Fruit fly (Drosophila melanogaster) whole organism, embryonic: Measurements from ENCODE around the gene CG7879.

Experiments used
- Blimp-1 ChIP-seq: fragments of 200-800 bp; sonication (Bioruptor generic); optimal IDR thresholded peaks from 3 replicates; lab custom pipeline; 2018; ENCODE audit warnings: missing biosample characterization, missing genetic modification characterization, mild to moderate bottlenecking, moderate library complexity, missing genetic modification reagents
- CG10321 ChIP-seq: fragments of 200-800 bp; sonication (Bioruptor generic); IDR thresholded peaks from 2 replicates; pipeline ENCODE4 v1.3.6; 2022; ENCODE audit warnings: missing biosample characterization, missing genetic modification characterization
- CG10959 ChIP-seq: fragments of 200-800 bp; sonication (Bioruptor generic); IDR thresholded peaks from 2 replicates; pipeline ENCODE4 v1.3.6; 2022; ENCODE audit warnings: missing biosample characterization, missing genetic modification characterization
- CG12391 ChIP-seq: fragments of 200-800 bp; sonication (Bioruptor generic); optimal IDR thresholded peaks from 3 replicates; lab custom pipeline; 2018; ENCODE audit warnings: missing biosample characterization, mild to moderate bottlenecking, missing genetic modification characterization, moderate library complexity
- CG14014 ChIP-seq: fragments of 200-800 bp; sonication (Bioruptor generic); IDR thresholded peaks from 2 replicates; pipeline ENCODE4 v1.3.6; 2022; ENCODE audit warnings: missing biosample characterization, missing genetic modification characterization
- CG15269 ChIP-seq: fragments of 200-800 bp; sonication (Bioruptor generic); optimal IDR thresholded peaks from 2 replicates; lab custom pipeline; 2018; ENCODE audit warnings: missing biosample characterization, mild to moderate bottlenecking, missing genetic modification characterization, moderate library complexity
- CG1603 ChIP-seq: fragments of 200-800 bp; sonication (Bioruptor generic); optimal IDR thresholded peaks from 2 replicates; lab custom pipeline; 2019; ENCODE audit warnings: missing biosample characterization, mild to moderate bottlenecking, missing genetic modification characterization, moderate library complexity
- CG17186 ChIP-seq: fragments of 200-800 bp; sonication (Bioruptor generic); optimal IDR thresholded peaks from 3 replicates; lab custom pipeline; 2017; ENCODE audit warnings: missing biosample characterization, missing genetic modification reagents, missing genetic modification characterization
- CG17361 ChIP-seq: fragments of 200-800 bp; sonication (Bioruptor generic); IDR thresholded peaks from 3 replicates; pipeline ENCODE4 v1.3.6; 2022; ENCODE audit warnings: missing biosample characterization, missing genetic modification characterization
- CG17568 ChIP-seq: fragments of 200-800 bp; sonication (Bioruptor generic); optimal IDR thresholded peaks from 2 replicates; lab custom pipeline; 2018; ENCODE audit warnings: missing biosample characterization, mild to moderate bottlenecking, missing genetic modification characterization, moderate library complexity
- CG18262 ChIP-seq: fragments of 200-800 bp; optimal IDR thresholded peaks from 3 replicates; lab custom pipeline; 2019; ENCODE audit warnings: missing biosample characterization, mild to moderate bottlenecking, missing genetic modification characterization, moderate library complexity
- CG30403 ChIP-seq: fragments of 200-800 bp; sonication (Bioruptor generic); optimal IDR thresholded peaks from 3 replicates; lab custom pipeline; 2016; ENCODE audit warnings: missing biosample characterization, missing genetic modification characterization
- CG3281 ChIP-seq: fragments of 200-800 bp; sonication (Bioruptor generic); optimal IDR thresholded peaks from 3 replicates; lab custom pipeline; 2017; ENCODE audit warnings: missing biosample characterization, mild to moderate bottlenecking, missing genetic modification characterization
- CG34376 ChIP-seq: fragments of 200-800 bp; sonication (Bioruptor generic); optimal IDR thresholded peaks from 2 replicates; lab custom pipeline; 2018; ENCODE audit warnings: missing biosample characterization, mild to moderate bottlenecking, missing genetic modification characterization
- CG34422 ChIP-seq: fragments of 200-800 bp; sonication (Bioruptor generic); IDR thresholded peaks from 3 replicates; pipeline ENCODE4 v1.3.6; 2022; ENCODE audit warnings: missing biosample characterization, missing genetic modification characterization
- CG3838 ChIP-seq: fragments of 200-800 bp; sonication (Bioruptor generic); optimal IDR thresholded peaks from 3 replicates; lab custom pipeline; 2016; ENCODE audit warnings: missing biosample characterization, missing genetic modification characterization
- CG4282 ChIP-seq: fragments of 200-800 bp; sonication (Bioruptor generic); optimal IDR thresholded peaks from 2 replicates; lab custom pipeline; 2016; ENCODE audit warnings: missing biosample characterization, missing genetic modification characterization
- CG6689 ChIP-seq: fragments of 200-800 bp; sonication (Bioruptor generic); IDR thresholded peaks from 2 replicates; pipeline ENCODE4 v1.3.6; 2022; ENCODE audit warnings: missing biosample characterization, missing genetic modification characterization
- Camta ChIP-seq: fragments of 200-800 bp; sonication (Bioruptor generic); optimal IDR thresholded peaks from 2 replicates; lab custom pipeline; 2016; ENCODE audit warnings: missing biosample characterization, missing genetic modification characterization
- Deaf1 ChIP-seq: fragments of 200-800 bp; optimal IDR thresholded peaks from 3 replicates; lab custom pipeline; 2019; ENCODE audit warnings: missing biosample characterization, mild to moderate bottlenecking, missing genetic modification characterization, moderate library complexity
- Dfd ChIP-seq, 2 experiments: fragments of >200 bp; optimal IDR thresholded peaks; 2 replicates each; lab custom pipeline; 2017; ENCODE audit warnings: missing biosample characterization in 2 of 2, missing genetic modification characterization in 2 of 2
- Elba2 ChIP-seq: fragments of 200-800 bp; sonication (Bioruptor generic); optimal IDR thresholded peaks from 3 replicates; lab custom pipeline; 2016; ENCODE audit warnings: missing biosample characterization, missing genetic modification characterization
- Hmx ChIP-seq: fragments of 200-800 bp; sonication (Bioruptor generic); optimal IDR thresholded peaks from 2 replicates; lab custom pipeline; 2016; ENCODE audit warnings: missing biosample characterization, missing genetic modification characterization
- Mes4 ChIP-seq: fragments of 200-800 bp; sonication (Bioruptor generic); optimal IDR thresholded peaks from 2 replicates; lab custom pipeline; 2016; ENCODE audit warnings: missing biosample characterization, missing genetic modification characterization
- Sin3A ChIP-seq: fragments of >200 bp; optimal IDR thresholded peaks from 2 replicates; lab custom pipeline; 2018
- Six4 ChIP-seq: fragments of 200-800 bp; sonication (Bioruptor generic); optimal IDR thresholded peaks from 2 replicates; lab custom pipeline; 2016; ENCODE audit warnings: missing biosample characterization, missing genetic modification characterization
- TFAM ChIP-seq: fragments of 200-800 bp; sonication (Bioruptor generic); optimal IDR thresholded peaks from 2 replicates; lab custom pipeline; 2017; ENCODE audit warnings: missing biosample characterization, missing genetic modification characterization, inconsistent platforms
- Tbp ChIP-seq: fragments of >200 bp; optimal IDR thresholded peaks from 2 replicates; lab custom pipeline; 2018; ENCODE audit warnings: missing biosample characterization, missing genetic modification characterization
- Xbp1 ChIP-seq: fragments of 200-800 bp; sonication (Bioruptor generic); optimal IDR thresholded peaks from 3 replicates; lab custom pipeline; 2016; ENCODE audit warnings: missing biosample characterization, mild to moderate bottlenecking, missing genetic modification characterization
- al ChIP-seq: fragments of 200-800 bp; sonication (Bioruptor generic); IDR thresholded peaks from 2 replicates; pipeline ENCODE4 v1.3.6; 2022; ENCODE audit warnings: missing biosample characterization, missing genetic modification characterization
- az2 ChIP-seq: fragments of 200-800 bp; sonication (Bioruptor generic); optimal IDR thresholded peaks from 3 replicates; lab custom pipeline; 2016; ENCODE audit warnings: missing biosample characterization, missing genetic modification characterization
- bab2 ChIP-seq: fragments of 200-800 bp; sonication (Bioruptor generic); optimal IDR thresholded peaks from 2 replicates; lab custom pipeline; 2016; ENCODE audit warnings: missing biosample characterization, missing genetic modification characterization
- chn ChIP-seq: fragments of 200-800 bp; sonication (Bioruptor generic); optimal IDR thresholded peaks from 2 replicates; lab custom pipeline; 2016; ENCODE audit warnings: missing biosample characterization, missing genetic modification characterization
- cwo ChIP-seq: fragments of 200-800 bp; sonication (Bioruptor generic); optimal IDR thresholded peaks from 3 replicates; lab custom pipeline; 2017; ENCODE audit warnings: missing biosample characterization, missing genetic modification characterization, mild to moderate bottlenecking, moderate library complexity, missing genetic modification reagents
- dysf ChIP-seq: fragments of 200-800 bp; sonication (Bioruptor generic); IDR thresholded peaks from 3 replicates; pipeline ENCODE4 v1.3.6; 2022; ENCODE audit warnings: missing biosample characterization, missing genetic modification characterization
- en ChIP-seq: fragments of 200-800 bp; sonication (Bioruptor generic); optimal IDR thresholded peaks from 2 replicates; lab custom pipeline; 2016; ENCODE audit warnings: missing biosample characterization, missing genetic modification characterization
- eyg ChIP-seq: fragments of 200-800 bp; sonication (Bioruptor generic); optimal IDR thresholded peaks from 3 replicates; lab custom pipeline; 2016; ENCODE audit warnings: missing biosample characterization, missing genetic modification characterization
- fd64A ChIP-seq: fragments of 200-800 bp; sonication (Bioruptor generic); optimal IDR thresholded peaks from 3 replicates; lab custom pipeline; 2018; ENCODE audit warnings: missing biosample characterization, mild to moderate bottlenecking, missing genetic modification characterization
- gce ChIP-seq: fragments of 200-800 bp; sonication (Bioruptor generic); IDR thresholded peaks from 3 replicates; pipeline ENCODE4 v1.3.6; 2022; ENCODE audit warnings: missing biosample characterization, missing genetic modification characterization
- inv ChIP-seq: fragments of 200-800 bp; sonication (Bioruptor generic); IDR thresholded peaks from 2 replicates; pipeline ENCODE4 v1.3.6; 2022; ENCODE audit warnings: missing biosample characterization, missing genetic modification characterization; ENCODE audit not compliant: partially characterized antibody
- luna ChIP-seq: fragments of 200-800 bp; sonication (Bioruptor generic); optimal IDR thresholded peaks from 2 replicates; lab custom pipeline; 2016; ENCODE audit warnings: missing biosample characterization, missing genetic modification characterization
- mld ChIP-seq: fragments of 200-800 bp; sonication (Bioruptor generic); IDR thresholded peaks from 3 replicates; pipeline ENCODE4 v1.3.6; 2022; ENCODE audit warnings: missing biosample characterization, missing genetic modification characterization; ENCODE audit not compliant: partially characterized antibody
- rib ChIP-seq: fragments of 200-800 bp; sonication (Bioruptor generic); IDR thresholded peaks from 2 replicates; pipeline ENCODE4 v1.3.6; 2022; ENCODE audit warnings: missing biosample characterization, missing genetic modification characterization
- sim ChIP-seq: fragments of 200-800 bp; sonication (Bioruptor generic); IDR thresholded peaks from 2 replicates; pipeline ENCODE4 v1.3.6; 2022; ENCODE audit warnings: missing biosample characterization, missing genetic modification characterization
- slou ChIP-seq: fragments of 200-800 bp; sonication (Bioruptor generic); optimal IDR thresholded peaks from 3 replicates; lab custom pipeline; 2016; ENCODE audit warnings: missing biosample characterization, missing genetic modification characterization
- stc ChIP-seq: fragments of 200-800 bp; sonication (Bioruptor generic); IDR thresholded peaks from 2 replicates; pipeline ENCODE4 v1.3.6; 2022; ENCODE audit warnings: missing biosample characterization, missing genetic modification characterization
- tgo ChIP-seq: fragments of 200-800 bp; sonication (Bioruptor generic); IDR thresholded peaks from 3 replicates; pipeline ENCODE4 v1.3.6; 2022; ENCODE audit warnings: missing biosample characterization, missing genetic modification characterization
- tin ChIP-seq: fragments of 200-800 bp; sonication (Bioruptor generic); optimal IDR thresholded peaks from 3 replicates; lab custom pipeline; 2016; ENCODE audit warnings: missing biosample characterization, missing genetic modification characterization
- tx ChIP-seq: fragments of 200-800 bp; sonication (Bioruptor generic); optimal IDR thresholded peaks from 2 replicates; lab custom pipeline; 2016; ENCODE audit warnings: missing biosample characterization, missing genetic modification characterization
- unpg ChIP-seq: fragments of 200-800 bp; sonication (Bioruptor generic); optimal IDR thresholded peaks from 3 replicates; lab custom pipeline; 2018; ENCODE audit warnings: missing biosample characterization, mild to moderate bottlenecking, missing genetic modification characterization, moderate library complexity
- wek ChIP-seq: fragments of 200-800 bp; sonication (Bioruptor generic); optimal IDR thresholded peaks from 3 replicates; lab custom pipeline; 2018; ENCODE audit warnings: missing biosample characterization, mild to moderate bottlenecking, missing genetic modification characterization, moderate library complexity
- zfh2 ChIP-seq: fragments of 200-800 bp; sonication (Bioruptor generic); optimal IDR thresholded peaks from 2 replicates; lab custom pipeline; 2016; ENCODE audit warnings: missing biosample characterization, missing genetic modification characterization

CG7879 gene

dm6 chr3L:1584781-1585180, 16.4 kb upstream of the CG7879 start (continued):
- no peak for TF ChIP-seq luna (GFP tag; lab: Kevin White, UChicago)
- TF ChIP-seq CG14014 (GFP tag; lab: Robert Waterston, UW), result no peak
- no peak for TF ChIP-seq Sin3A (lab: Kevin White, UChicago)
- TF ChIP-seq tx, result no peak
- no peak for TF ChIP-seq CG10959 (GFP tag; lab: Robert Waterston, UW)
- TF ChIP-seq CG34376 (GFP tag; lab: Kevin White, UChicago), result no peak
- TF ChIP-seq CG3281 (GFP tag; lab: Kevin White, UChicago), result no peak
- TF ChIP-seq Tbp (GFP tag; lab: Kevin White, UChicago), result no peak
- TF ChIP-seq sim (GFP tag; lab: Robert Waterston, UW), result 0 out of 2 replicates have a peak, but pooled peaks have one; percentile 10
- TF ChIP-seq CG17361, result 0 out of 3 replicates have a peak, but pooled peaks have one; percentile 39
- no peak for TF ChIP-seq chn
- no peak for TF ChIP-seq Six4 (GFP tag; lab: Kevin White, UChicago)
- peak; percentile 54; the same call in 1 of the 3 replicates for TF ChIP-seq dysf (GFP tag; lab: Robert Waterston, UW)
- TF ChIP-seq Blimp-1 (GFP tag; lab: Kevin White, UChicago), result peak; percentile 43
- no peak for TF ChIP-seq CG15269 (tag; lab: Kevin White, UChicago)
- peak; percentile 65 for TF ChIP-seq CG6689 (GFP tag; lab: Robert Waterston, UW)
- no peak for TF ChIP-seq unpg (GFP tag; lab: Kevin White, UChicago)
- peak; percentile 13 for TF ChIP-seq CG1603 (tag; lab: Kevin White, UChicago)
- no peak for TF ChIP-seq al (GFP tag; lab: Robert Waterston, UW)
- TF ChIP-seq gce (GFP tag; lab: Robert Waterston, UW), result 0 out of 3 replicates have a peak, but pooled peaks have one; percentile 6
- peak; percentile 46 for TF ChIP-seq CG18262 (tag; lab: Kevin White, UChicago)
- TF ChIP-seq CG10321 (GFP tag; lab: Robert Waterston, UW), result no peak
- no peak for TF ChIP-seq en
- TF ChIP-seq Xbp1 (GFP tag; lab: Kevin White, UChicago), result no peak
- no peak for TF ChIP-seq fd64A (GFP tag; lab: Kevin White, UChicago)
- TF ChIP-seq stc (GFP tag; lab: Robert Waterston, UW), result 0 out of 2 replicates have a peak, but pooled peaks have one; percentile 30
- TF ChIP-seq tgo (GFP tag; lab: Robert Waterston, UW), result peak; percentile 27; the same call in 2 of the 3 replicates
- no peak for TF ChIP-seq CG30403 (GFP tag; lab: Kevin White, UChicago)
- no peak for TF ChIP-seq CG34422 (GFP tag; lab: Robert Waterston, UW)
- TF ChIP-seq Elba2 (GFP tag; lab: Kevin White, UChicago), result no peak
- no peak for TF ChIP-seq wek (GFP tag; lab: Kevin White, UChicago)

DNA sequence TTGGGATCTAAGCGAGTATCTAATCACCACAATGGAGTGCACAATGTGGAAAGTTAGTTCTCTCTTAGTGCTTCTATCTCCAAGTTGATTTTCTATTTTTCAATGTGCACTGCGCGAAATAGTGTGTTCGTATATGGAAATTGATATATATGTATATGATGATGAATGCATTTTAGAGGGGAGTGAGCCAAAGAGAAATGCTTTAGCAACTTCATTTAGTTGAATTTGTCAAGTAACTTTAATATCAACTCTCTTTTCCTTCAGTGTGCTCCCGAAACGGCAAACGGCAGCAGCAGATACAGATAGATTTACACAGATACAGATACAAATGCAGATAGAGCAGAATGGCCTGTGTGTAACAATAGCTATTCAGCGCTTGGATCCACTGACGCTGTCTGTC, 15.6 kb upstream of the CG7879 start:
- TF ChIP-seq bab2 (GFP tag; lab: Kevin White, UChicago) (peak; percentile 69), CG12391 (tag; lab: Kevin White, UChicago) (peak; percentile 78), CG17186 (GFP tag; lab: Kevin White, UChicago) (no peak), Hmx (GFP tag; lab: Kevin White, UChicago) (no peak), eyg (no peak), mld (GFP tag; lab: Robert Waterston, UW) (no peak), Xbp1 (GFP tag; lab: Kevin White, UChicago) (peak; percentile 73), rib (GFP tag; lab: Robert Waterston, UW) (no peak), CG17568 (GFP tag; lab: Kevin White, UChicago) (peak; percentile 56), Dfd (GFP tag; optimal IDR thresholded peaks at IDR 0.05; lab: Kevin White, UChicago) (no peak), inv (GFP tag; lab: Robert Waterston, UW) (no peak), tin (GFP tag; lab: Kevin White, UChicago) (no peak), Mes4 (peak; percentile 51), zfh2 (GFP tag; lab: Kevin White, UChicago) (no peak), CG4282 (GFP tag; lab: Kevin White, UChicago) (no peak), CG3838 (GFP tag; lab: Kevin White, UChicago) (no peak), Deaf1 (tag; lab: Kevin White, UChicago) (no peak), az2 (GFP tag; lab: Kevin White, UChicago) (peak; percentile 65), cwo (GFP tag; lab: Kevin White, UChicago) (peak; percentile 24), TFAM (GFP tag; lab: Kevin White, UChicago) (no peak), Camta (GFP tag; lab: Kevin White, UChicago) (no peak), slou (GFP tag; lab: Kevin White, UChicago) (no peak), dysf (GFP tag; lab: Robert Waterston, UW) (peak; percentile 62; the same call in 2 of the 3 replicates)
